Fruit fly (Drosophila melanogaster) whole organism, embryonic: ENCODE data around the gene CG7519.

ENCODE experiments used
- Atf3 ChIP-seq: fragments of 200-800 bp; sonication (Bioruptor generic); optimal IDR thresholded peaks from 3 replicates; lab custom pipeline; 2016; ENCODE audit warnings: missing biosample characterization, missing genetic modification characterization
- Bteb2 ChIP-seq: fragments of 200-800 bp; sonication (Bioruptor generic); optimal IDR thresholded peaks from 2 replicates; lab custom pipeline; 2016; ENCODE audit warnings: missing biosample characterization, missing genetic modification characterization
- CG11247 ChIP-seq: fragments of 200-800 bp; sonication (Bioruptor generic); IDR thresholded peaks from 2 replicates; pipeline ENCODE4 v1.3.6; 2022; ENCODE audit warnings: missing biosample characterization, missing genetic modification characterization
- CG11456 ChIP-seq: fragments of 200-800 bp; sonication (Bioruptor generic); IDR thresholded peaks from 3 replicates; pipeline ENCODE4 v1.3.6; 2022; ENCODE audit warnings: missing biosample characterization, missing genetic modification characterization
- CG12659 ChIP-seq: fragments of 200-800 bp; sonication (Bioruptor generic); optimal IDR thresholded peaks from 3 replicates; lab custom pipeline; 2017; ENCODE audit warnings: mild to moderate bottlenecking, missing biosample characterization, missing genetic modification reagents, missing genetic modification characterization
- CG12769 ChIP-seq: fragments of 200-800 bp; sonication (Bioruptor generic); optimal IDR thresholded peaks from 2 replicates; lab custom pipeline; 2019; ENCODE audit warnings: missing biosample characterization, mild to moderate bottlenecking, missing genetic modification characterization, moderate library complexity
- CG14050 ChIP-seq: fragments of 200-800 bp; sonication (Bioruptor generic); IDR thresholded peaks from 3 replicates; pipeline ENCODE4 v1.3.6; 2022; ENCODE audit warnings: missing biosample characterization, missing genetic modification characterization
- CG16863 ChIP-seq: fragments of 200-800 bp; sonication (Bioruptor generic); optimal IDR thresholded peaks from 3 replicates; lab custom pipeline; 2016; ENCODE audit warnings: missing biosample characterization, missing genetic modification characterization
- CG17802 ChIP-seq: fragments of 200-800 bp; sonication (Bioruptor generic); optimal IDR thresholded peaks from 2 replicates; lab custom pipeline; 2018; ENCODE audit warnings: missing biosample characterization, mild to moderate bottlenecking, missing genetic modification characterization, moderate library complexity
- CG1832 ChIP-seq: fragments of 200-800 bp; sonication (Bioruptor generic); optimal IDR thresholded peaks from 2 replicates; lab custom pipeline; 2017; ENCODE audit warnings: missing biosample characterization, mild to moderate bottlenecking, missing genetic modification characterization, inconsistent platforms
- CG2120 ChIP-seq: fragments of 200-800 bp; sonication (Bioruptor generic); optimal IDR thresholded peaks from 3 replicates; lab custom pipeline; 2016; ENCODE audit warnings: missing biosample characterization, missing genetic modification characterization
- CG32532 ChIP-seq: fragments of 200-800 bp; sonication (Bioruptor generic); IDR thresholded peaks from 2 replicates; pipeline ENCODE4 v1.3.6; 2022; ENCODE audit warnings: missing biosample characterization, missing genetic modification characterization
- CG3847 ChIP-seq: fragments of 200-800 bp; sonication (Bioruptor generic); IDR thresholded peaks from 2 replicates; pipeline ENCODE4 v1.3.6; 2022; ENCODE audit warnings: missing biosample characterization, missing genetic modification characterization
- CG4282 ChIP-seq: fragments of 200-800 bp; sonication (Bioruptor generic); optimal IDR thresholded peaks from 2 replicates; lab custom pipeline; 2016; ENCODE audit warnings: missing biosample characterization, missing genetic modification characterization
- CG4424 ChIP-seq: fragments of 200-800 bp; sonication (Bioruptor generic); optimal IDR thresholded peaks from 3 replicates; lab custom pipeline; 2016; ENCODE audit warnings: missing biosample characterization, missing genetic modification characterization
- CG6175 ChIP-seq: fragments of 200-800 bp; sonication (Bioruptor generic); IDR thresholded peaks from 3 replicates; pipeline ENCODE4 v1.3.6; 2022; ENCODE audit warnings: missing biosample characterization, missing genetic modification characterization
- CG7271 ChIP-seq: fragments of 200-800 bp; sonication (Bioruptor generic); optimal IDR thresholded peaks from 2 replicates; lab custom pipeline; 2018; ENCODE audit warnings: missing biosample characterization, mild to moderate bottlenecking, missing genetic modification characterization, moderate library complexity
- CG7372 ChIP-seq: fragments of 200-800 bp; sonication (Bioruptor generic); IDR thresholded peaks from 2 replicates; pipeline ENCODE4 v1.3.6; 2022; ENCODE audit warnings: missing biosample characterization, missing genetic modification characterization
- CG8290 ChIP-seq, 3 experiments: fragments of 200-800 bp; sonication (Bioruptor generic); optimal IDR thresholded peaks; 2 replicates each; lab custom pipeline; 2016 to 2019; ENCODE audit warnings: missing biosample characterization in 3 of 3, missing genetic modification characterization in 3 of 3, mild to moderate bottlenecking in 2 of 3, moderate library complexity in 1 of 3
- D19A ChIP-seq: fragments of 200-800 bp; optimal IDR thresholded peaks from 3 replicates; lab custom pipeline; 2019; ENCODE audit warnings: missing biosample characterization, mild to moderate bottlenecking, missing genetic modification characterization, moderate library complexity
- D19B ChIP-seq: fragments of 200-800 bp; sonication (Bioruptor generic); optimal IDR thresholded peaks from 2 replicates; lab custom pipeline; 2017; ENCODE audit warnings: missing biosample characterization, mild to moderate bottlenecking, missing genetic modification characterization
- Deaf1 ChIP-seq: fragments of 200-800 bp; optimal IDR thresholded peaks from 3 replicates; lab custom pipeline; 2019; ENCODE audit warnings: missing biosample characterization, mild to moderate bottlenecking, missing genetic modification characterization, moderate library complexity
- Fer2 ChIP-seq: fragments of 200-800 bp; sonication (Bioruptor generic); optimal IDR thresholded peaks from 2 replicates; lab custom pipeline; 2018; ENCODE audit warnings: missing biosample characterization, mild to moderate bottlenecking, missing genetic modification characterization, moderate library complexity
- HLH54F ChIP-seq: fragments of 200-800 bp; sonication (Bioruptor generic); optimal IDR thresholded peaks from 3 replicates; lab custom pipeline; 2016; ENCODE audit warnings: missing biosample characterization, missing genetic modification characterization
- Hand ChIP-seq: fragments of 200-800 bp; sonication (Bioruptor generic); optimal IDR thresholded peaks from 2 replicates; lab custom pipeline; 2017; ENCODE audit warnings: mild to moderate bottlenecking, missing biosample characterization, missing genetic modification reagents, missing genetic modification characterization
- HmgZ ChIP-seq: fragments of 200-800 bp; sonication (Bioruptor generic); optimal IDR thresholded peaks from 2 replicates; lab custom pipeline; 2018; ENCODE audit warnings: missing biosample characterization, mild to moderate bottlenecking, missing genetic modification characterization
- Lpt ChIP-seq: fragments of >200 bp; optimal IDR thresholded peaks from 2 replicates; lab custom pipeline; 2018; ENCODE audit warnings: missing biosample characterization, missing genetic modification characterization
- NC2β ChIP-seq: fragments of 200-800 bp; sonication (Bioruptor generic); optimal IDR thresholded peaks from 2 replicates; lab custom pipeline; 2016; ENCODE audit warnings: missing biosample characterization, missing genetic modification characterization
- NK7.1 ChIP-seq: fragments of 200-800 bp; sonication (Bioruptor generic); optimal IDR thresholded peaks from 3 replicates; lab custom pipeline; 2016; ENCODE audit warnings: missing biosample characterization, missing genetic modification characterization
- Nf-YB ChIP-seq: fragments of 200-800 bp; sonication (Bioruptor generic); optimal IDR thresholded peaks from 3 replicates; lab custom pipeline; 2019; ENCODE audit warnings: missing biosample characterization, mild to moderate bottlenecking, missing genetic modification characterization, moderate library complexity
- Six4 ChIP-seq: fragments of 200-800 bp; sonication (Bioruptor generic); optimal IDR thresholded peaks from 2 replicates; lab custom pipeline; 2016; ENCODE audit warnings: missing biosample characterization, missing genetic modification characterization
- ac ChIP-seq: fragments of 200-800 bp; sonication (Bioruptor generic); optimal IDR thresholded peaks from 3 replicates; lab custom pipeline; 2017; ENCODE audit warnings: missing biosample characterization, mild to moderate bottlenecking, missing genetic modification characterization
- ara ChIP-seq: fragments of 200-800 bp; sonication (Bioruptor generic); IDR thresholded peaks from 2 replicates; pipeline ENCODE4 v1.3.6; 2022; ENCODE audit warnings: missing biosample characterization, missing genetic modification characterization
- ase ChIP-seq: fragments of 200-800 bp; sonication (Bioruptor generic); IDR thresholded peaks from 3 replicates; pipeline ENCODE4 v1.3.6; 2022; ENCODE audit warnings: missing biosample characterization, missing genetic modification characterization
- ash1 ChIP-seq: fragments of 200-800 bp; sonication (Bioruptor generic); optimal IDR thresholded peaks from 2 replicates; lab custom pipeline; 2018; ENCODE audit warnings: missing biosample characterization, mild to moderate bottlenecking, missing genetic modification characterization
- cg ChIP-seq: fragments of 200-800 bp; sonication (Bioruptor generic); optimal IDR thresholded peaks from 3 replicates; lab custom pipeline; 2019; ENCODE audit warnings: missing biosample characterization, mild to moderate bottlenecking, missing genetic modification characterization, moderate library complexity
- croc ChIP-seq: fragments of 200-800 bp; sonication (Bioruptor generic); conservative IDR thresholded peaks from 3 replicates; pipeline ENCODE4 v1.3.6; 2022; ENCODE audit warnings: missing biosample characterization, missing genetic modification characterization
- disco-r ChIP-seq: fragments of 200-800 bp; sonication (Bioruptor generic); optimal IDR thresholded peaks from 2 replicates; lab custom pipeline; 2016; ENCODE audit warnings: missing biosample characterization, missing genetic modification characterization
- esg ChIP-seq: fragments of 200-800 bp; sonication (Bioruptor generic); conservative IDR thresholded peaks from 2 replicates; pipeline ENCODE4 v1.3.6; 2022; ENCODE audit warnings: missing biosample characterization, missing genetic modification characterization
- eyg ChIP-seq: fragments of 200-800 bp; sonication (Bioruptor generic); optimal IDR thresholded peaks from 3 replicates; lab custom pipeline; 2016; ENCODE audit warnings: missing biosample characterization, missing genetic modification characterization
- gcm ChIP-seq: fragments of 200-800 bp; sonication (Bioruptor generic); optimal IDR thresholded peaks from 2 replicates; lab custom pipeline; 2019; ENCODE audit warnings: missing biosample characterization, mild to moderate bottlenecking, missing genetic modification characterization, moderate library complexity
- gfzf ChIP-seq: fragments of 200-800 bp; sonication (Bioruptor generic); optimal IDR thresholded peaks from 2 replicates; lab custom pipeline; 2016; ENCODE audit warnings: missing biosample characterization, mild to moderate bottlenecking, missing genetic modification characterization, moderate library complexity
- hb ChIP-seq: fragments of 200-800 bp; sonication (Bioruptor generic); IDR thresholded peaks from 3 replicates; pipeline ENCODE4 v1.3.6; 2022; ENCODE audit warnings: missing biosample characterization, missing genetic modification characterization; ENCODE audit not compliant: partially characterized antibody
- jigr1 ChIP-seq: fragments of 200-800 bp; sonication (Bioruptor generic); IDR thresholded peaks from 3 replicates; pipeline ENCODE4 v1.3.6; 2022; ENCODE audit warnings: missing biosample characterization, missing genetic modification characterization
- pfk ChIP-seq: fragments of 200-800 bp; sonication (Bioruptor generic); optimal IDR thresholded peaks from 2 replicates; lab custom pipeline; 2018; ENCODE audit warnings: missing biosample characterization, mild to moderate bottlenecking, missing genetic modification characterization, moderate library complexity
- trem ChIP-seq: fragments of 200-800 bp; optimal IDR thresholded peaks from 3 replicates; lab custom pipeline; 2019; ENCODE audit warnings: missing biosample characterization, mild to moderate bottlenecking, missing genetic modification characterization, moderate library complexity
- ttk ChIP-seq: fragments of 200-800 bp; sonication (Bioruptor generic); IDR thresholded peaks from 2 replicates; pipeline ENCODE4 v2.1.2; 2022; ENCODE audit warnings: missing biosample characterization, missing genetic modification characterization
- twi ChIP-seq: fragments of 200-800 bp; optimal IDR thresholded peaks from 2 replicates; lab custom pipeline; 2019; ENCODE audit warnings: missing biosample characterization, mild to moderate bottlenecking, missing genetic modification characterization, moderate library complexity
- vvl ChIP-seq: fragments of 200-800 bp; sonication (Bioruptor generic); IDR thresholded peaks from 2 replicates; pipeline ENCODE4 v1.3.6; 2022; ENCODE audit warnings: missing biosample characterization, missing genetic modification characterization
- z ChIP-seq: fragments of 200-800 bp; sonication (Bioruptor generic); IDR thresholded peaks from 3 replicates; pipeline ENCODE4 v1.3.6; 2022; ENCODE audit warnings: missing biosample characterization, missing genetic modification characterization
- zfh1 ChIP-seq: fragments of 200-800 bp; sonication (Bioruptor generic); IDR thresholded peaks from 3 replicates; pipeline ENCODE4 v1.3.6; 2022; ENCODE audit warnings: missing biosample characterization, missing genetic modification characterization

Gene CG7519

dm6 chr3L:21479636-21480035 lies 13.2 kb upstream of the CG7519 start (continued):
- TF ChIP-seq gfzf (GFP tag; lab: Kevin White, UChicago) (no peak), zfh1 (peak; percentile 62; the same call in 1 of the 3 replicates), ash1 (GFP tag; lab: Kevin White, UChicago) (no peak), HLH54F (GFP tag; lab: Kevin White, UChicago) (no peak), CG11456 (GFP tag; lab: Robert Waterston, UW) (0 out of 3 replicates have a peak, but pooled peaks have one; percentile 42), Six4 (GFP tag; lab: Kevin White, UChicago) (no peak), NC2β (peak; percentile 45), CG14050 (GFP tag; lab: Robert Waterston, UW) (peak; percentile 16; the same call in 1 of the 3 replicates), trem (tag; lab: Kevin White, UChicago) (no peak), ara (GFP tag; lab: Robert Waterston, UW) (peak; percentile 48; the same call in 1 of the 2 replicates), twi (tag; lab: Kevin White, UChicago) (no peak), vvl (GFP tag; lab: Robert Waterston, UW) (peak; percentile 96), HmgZ (tag; lab: Kevin White, UChicago) (no peak), jigr1 (GFP tag; lab: Robert Waterston, UW) (no peak), CG11247 (no peak), Lpt (GFP tag; lab: Kevin White, UChicago) (no peak), croc (GFP tag; lab: Robert Waterston, UW) (peak; percentile 17; the same call in 2 of the 3 replicates), D19A (tag; lab: Kevin White, UChicago) (no peak), hb (no peak), CG6175 (peak; percentile 57; the same call in 2 of the 3 replicates), CG8290 (GFP tag; optimal IDR thresholded peaks at IDR 0.05; lab: Kevin White, UChicago) (no peak), CG8290 (tag; optimal IDR thresholded peaks at IDR 0.05; lab: Kevin White, UChicago) (peak in 1 of 2 experiments; percentile 24), NK7.1 (GFP tag; lab: Kevin White, UChicago) (no peak), CG2120 (GFP tag; lab: Kevin White, UChicago) (no peak), Hand (GFP tag; lab: Kevin White, UChicago) (no peak), CG32532 (0 out of 2 replicates have a peak, but pooled peaks have one; percentile 14), esg (no peak), CG7372 (GFP tag; lab: Robert Waterston, UW) (no peak), z (GFP tag; lab: Robert Waterston, UW) (peak; percentile 37; the same call in 1 of the 3 replicates), ttk (peak; percentile 67), CG12769 (tag; lab: Kevin White, UChicago) (no peak), CG4282 (GFP tag; lab: Kevin White, UChicago) (no peak), Deaf1 (tag; lab: Kevin White, UChicago) (peak; percentile 49), gcm (GFP tag; lab: Kevin White, UChicago) (peak; percentile 79), CG16863 (GFP tag; lab: Kevin White, UChicago) (peak; percentile 12), CG12659 (no peak), Nf-YB (GFP tag; lab: Kevin White, UChicago) (peak; percentile 97), Atf3 (GFP tag; lab: Kevin White, UChicago) (no peak), ase (GFP tag; lab: Robert Waterston, UW) (no peak), CG17802 (tag; lab: Kevin White, UChicago) (no peak), D19B (GFP tag; lab: Kevin White, UChicago) (no peak), eyg (GFP tag; lab: Kevin White, UChicago) (no peak), CG4424 (GFP tag; lab: Kevin White, UChicago) (peak; percentile 18), CG7271 (tag; lab: Kevin White, UChicago) (peak; percentile 35), disco-r (GFP tag; lab: Kevin White, UChicago) (no peak), ac (peak; percentile 40), Bteb2 (GFP tag; lab: Kevin White, UChicago) (no peak), pfk (GFP tag; lab: Kevin White, UChicago) (peak; percentile 20), CG1832 (GFP tag; lab: Kevin White, UChicago) (peak; percentile 89), CG3847 (no peak), Fer2 (no peak), cg (GFP tag; lab: Kevin White, UChicago) (peak; percentile 99)
